Fruit fly (Drosophila melanogaster) Kc167 (cell line): ENCODE measurements around the gene ergic53.

Experiments
- Myc ChIP-seq: fragments of >200 bp; optimal IDR thresholded peaks from 2 replicates; lab custom pipeline; 2017; ENCODE audit warnings: missing external identifiers
- Sin3A ChIP-seq: fragments of >200 bp; optimal IDR thresholded peaks from 2 replicates; lab custom pipeline; 2018; ENCODE audit warnings: missing external identifiers
- h ChIP-seq: fragments of >200 bp; optimal IDR thresholded peaks from 3 replicates; lab custom pipeline; 2018; ENCODE audit warnings: missing external identifiers
- insv ChIP-seq: fragments of >200 bp; optimal IDR thresholded peaks from 3 replicates; lab custom pipeline; 2018; ENCODE audit warnings: missing external identifiers
- psq ChIP-seq: fragments of >200 bp; optimal IDR thresholded peaks from 2 replicates; lab custom pipeline; 2017; ENCODE audit warnings: missing external identifiers
- ttk ChIP-seq: sonication (Bioruptor generic); optimal IDR thresholded peaks from 2 replicates; lab custom pipeline; 2017; ENCODE audit warnings: missing external identifiers

The ergic53 gene

dm6 chr3L:8524816-8525625 is 9.8 kb upstream of the ergic53 start, which contains the start of the genes GstO1 and foi:
TSS of gene GstO1 (minus strand) at chr3L:8524866.
TSS of gene foi (plus strand) at chr3L:8525244.
- TF ChIP-seq Myc (no peak), Sin3A (lab: Kevin White, UChicago) (no peak), ttk (lab: Kevin White, UChicago) (no peak), h (no peak), psq (lab: Kevin White, UChicago) (no peak), insv (no peak)

dm6 chr3L:8525691-8526421 is 8.9 kb upstream of the ergic53 start:
- TF ChIP-seq ttk (lab: Kevin White, UChicago) (no peak), Sin3A (lab: Kevin White, UChicago) (no peak), Myc (no peak), h (no peak), psq (lab: Kevin White, UChicago) (no peak), insv (no peak)

dm6 chr3L:8527829-8528228 is 6.9 kb upstream of the ergic53 start:
- TF ChIP-seq Sin3A (lab: Kevin White, UChicago) (no peak), ttk (lab: Kevin White, UChicago) (no peak), Myc (no peak), psq (lab: Kevin White, UChicago) (no peak), h (no peak), insv (no peak)

dm6 chr3L:8528546-8528945 is 6.2 kb upstream of the ergic53 start:
- TF ChIP-seq ttk (lab: Kevin White, UChicago), result no peak
- TF ChIP-seq insv, result no peak
- no peak for TF ChIP-seq Myc
- TF ChIP-seq Sin3A (lab: Kevin White, UChicago), result no peak
- TF ChIP-seq psq (lab: Kevin White, UChicago), result no peak
- TF ChIP-seq h, result no peak

- no peak for TF ChIP-seq Sin3A (lab: Kevin White, UChicago)
- no peak for TF ChIP-seq ttk (lab: Kevin White, UChicago)
- TF ChIP-seq Myc, result no peak
- TF ChIP-seq psq (lab: Kevin White, UChicago), result no peak
Measured at dm6 chr3L:8529701-8530100, 5.1 kb upstream of the ergic53 start.

- TF ChIP-seq ttk (lab: Kevin White, UChicago) (no peak), insv (no peak), psq (lab: Kevin White, UChicago) (no peak), h (no peak), Sin3A (lab: Kevin White, UChicago) (no peak), Myc (no peak)
Measured at dm6 chr3L:8536387-8536786, 1.6 kb downstream of the ergic53 start.

dm6 chr3L:8538355-8538754 is 3.6 kb downstream of the ergic53 start:
- TF ChIP-seq Myc (no peak), insv (no peak), Sin3A (lab: Kevin White, UChicago) (no peak), psq (lab: Kevin White, UChicago) (no peak), h (no peak), ttk (lab: Kevin White, UChicago) (no peak)

- TF ChIP-seq Sin3A (lab: Kevin White, UChicago) (no peak), insv (no peak), Myc (no peak), ttk (lab: Kevin White, UChicago) (no peak), h (no peak)
Measured at dm6 chr3L:8540509-8540908, 5.7 kb downstream of the ergic53 start.

dm6 chr3L:8541669-8542068 is 6.9 kb downstream of the ergic53 start:
- TF ChIP-seq h, result no peak
- no peak for TF ChIP-seq Sin3A (lab: Kevin White, UChicago)
- no peak for TF ChIP-seq insv
- TF ChIP-seq psq (lab: Kevin White, UChicago), result no peak
- no peak for TF ChIP-seq ttk (lab: Kevin White, UChicago)
- TF ChIP-seq Myc, result no peak

dm6 chr3L:8542213-8542612 is 7.4 kb downstream of the ergic53 start:
- TF ChIP-seq Myc, result no peak
- no peak for TF ChIP-seq h
- no peak for TF ChIP-seq psq (lab: Kevin White, UChicago)
- no peak for TF ChIP-seq ttk (lab: Kevin White, UChicago)
- TF ChIP-seq Sin3A (lab: Kevin White, UChicago), result no peak
- no peak for TF ChIP-seq insv

- TF ChIP-seq h, result no peak
Measured at dm6 chr3L:8543866-8544265, 9.1 kb downstream of the ergic53 start.

- no peak for TF ChIP-seq insv
- no peak for TF ChIP-seq psq (lab: Kevin White, UChicago)
- no peak for TF ChIP-seq Myc
- no peak for TF ChIP-seq Sin3A (lab: Kevin White, UChicago)
- no peak for TF ChIP-seq h
- no peak for TF ChIP-seq ttk (lab: Kevin White, UChicago)
Measured at dm6 chr3L:8544710-8545109, 9.9 kb downstream of the ergic53 start, which contains the start of gene rhea. TSS of gene rhea (plus strand) at chr3L:8545001.

dm6 chr3L:8545473-8545872 is 10.7 kb downstream of the ergic53 start:
- no peak for TF ChIP-seq h
- TF ChIP-seq psq (lab: Kevin White, UChicago), result no peak
- TF ChIP-seq Myc, result no peak
- TF ChIP-seq Sin3A (lab: Kevin White, UChicago), result no peak
- no peak for TF ChIP-seq ttk (lab: Kevin White, UChicago)
- TF ChIP-seq insv, result no peak
